Fruit fly (Drosophila melanogaster) whole organism, prepupa: Measurements from ENCODE around the gene WDR79.

Experiments used
- CG10669 ChIP-seq: fragments of 200-800 bp; sonication (Bioruptor generic); optimal IDR thresholded peaks from 3 replicates; lab custom pipeline; 2018; ENCODE audit warnings: missing biosample characterization, mild to moderate bottlenecking, missing genetic modification characterization, moderate library complexity
- CG11294 ChIP-seq: fragments of 200-800 bp; sonication (Bioruptor generic); IDR thresholded peaks from 2 replicates; pipeline ENCODE4 v1.3.6; 2022; ENCODE audit warnings: missing biosample characterization, missing genetic modification characterization
- CG11902 ChIP-seq: fragments of 200-800 bp; sonication (Bioruptor generic); optimal IDR thresholded peaks from 3 replicates; lab custom pipeline; 2016; ENCODE audit warnings: missing biosample characterization, missing genetic modification characterization
- CG3032 ChIP-seq: fragments of 200-800 bp; optimal IDR thresholded peaks from 2 replicates; lab custom pipeline; 2019; ENCODE audit warnings: missing biosample characterization, mild to moderate bottlenecking, missing genetic modification characterization, moderate library complexity
- CG32006 ChIP-seq: fragments of 200-800 bp; sonication (Bioruptor generic); optimal IDR thresholded peaks from 3 replicates; lab custom pipeline; 2017; ENCODE audit warnings: missing biosample characterization, mild to moderate bottlenecking, missing genetic modification characterization
- CG6854 ChIP-seq: fragments of 200-800 bp; sonication (Bioruptor generic); optimal IDR thresholded peaks from 2 replicates; lab custom pipeline; 2017; ENCODE audit warnings: missing biosample characterization, mild to moderate bottlenecking, missing genetic modification characterization
- CG7368 ChIP-seq: fragments of 200-800 bp; sonication (Bioruptor generic); optimal IDR thresholded peaks from 3 replicates; lab custom pipeline; 2016; ENCODE audit warnings: missing biosample characterization, missing genetic modification characterization
- Sox15 ChIP-seq: fragments of 200-800 bp; sonication (Bioruptor generic); optimal IDR thresholded peaks from 3 replicates; lab custom pipeline; 2016; ENCODE audit warnings: missing biosample characterization, missing genetic modification characterization
- vri ChIP-seq: fragments of 200-800 bp; sonication (Bioruptor generic); optimal IDR thresholded peaks from 3 replicates; lab custom pipeline; 2016; ENCODE audit warnings: missing biosample characterization, mild to moderate bottlenecking, missing genetic modification characterization

dm6 chr2L:6110781-6111180 lies 16.8 kb downstream of the WDR79 start:
- TF ChIP-seq CG10669 (GFP tag; lab: Kevin White, UChicago), result no peak
- no peak for TF ChIP-seq Sox15 (GFP tag; lab: Kevin White, UChicago)
- no peak for TF ChIP-seq CG7368 (GFP tag; lab: Kevin White, UChicago)
- TF ChIP-seq CG32006, result no peak
- TF ChIP-seq CG11902, result no peak
- TF ChIP-seq CG3032, result no peak
- no peak for TF ChIP-seq CG11294
- TF ChIP-seq CG6854, result no peak
- no peak for TF ChIP-seq vri (GFP tag; lab: Kevin White, UChicago)
